Worm (Caenorhabditis elegans): Measurements from ENCODE around the gene sca-1.

- no peak for TF ChIP-seq elt-3 (tag; optimal IDR thresholded peaks at IDR 0.05)
- TF ChIP-seq pha-4 (tag; optimal IDR thresholded peaks at IDR 0.05) = peak; percentile 52
- TF ChIP-seq ces-1 (GFP tag; optimal IDR thresholded peaks at IDR 0.05) = peak; percentile 56
- TF ChIP-seq nhr-237 (tag; optimal IDR thresholded peaks at IDR 0.05) = peak; percentile 8
- no peak for TF ChIP-seq unc-62 (GFP tag; optimal IDR thresholded peaks at IDR 0.05)
- TF ChIP-seq lsy-2 (tag; optimal IDR thresholded peaks at IDR 0.05) = peak; percentile 54
- no peak for TF ChIP-seq elt-1 (tag; optimal IDR thresholded peaks at IDR 0.05; ENCODE audit: borderline replicate concordance, insufficient read depth)
- TF ChIP-seq sptf-1 (tag; optimal IDR thresholded peaks at IDR 0.05) = peak; percentile 40
- no peak for TF ChIP-seq nhr-12 (tag; optimal IDR thresholded peaks at IDR 0.05)
Measured at ce11 chrIII:10844873-10845272, 28.2 kb upstream of the sca-1 start, which contains the start of gene pde-12.

All from whole organism, mixed stage, embryonic.